Worm (Caenorhabditis elegans) whole organism, L1 larva: ENCODE measurements around the gene nifk-1.
A peak's percentile ranks its signal among the peaks of the same experiment; 100 is the strongest.

Source experiments
- C16A3.4 ChIP-seq: fragments of 150-350 bp; optimal IDR thresholded peaks from 2 replicates; lab custom pipeline; 2014; ENCODE audit warnings: missing biosample characterization, missing genetic modification characterization
- Y116A8C.19 ChIP-seq: sonication (generic microtip); optimal IDR thresholded peaks from 2 replicates; lab custom pipeline; 2016; ENCODE audit warnings: missing compliant biosample characterization, missing genetic modification characterization, borderline replicate concordance
- aha-1 ChIP-seq: fragments of 150-350 bp; optimal IDR thresholded peaks from 2 replicates; lab custom pipeline; 2014; ENCODE audit warnings: missing biosample characterization, missing genetic modification characterization
- aly-2 ChIP-seq: fragments of 150-350 bp; optimal IDR thresholded peaks from 2 replicates; lab custom pipeline; 2014; ENCODE audit warnings: missing biosample characterization, missing genetic modification characterization
- ama-1 ChIP-seq: fragments of 150-350 bp; optimal IDR thresholded peaks from 2 replicates; lab custom pipeline; 2014
- ceh-63 ChIP-seq: fragments of 200-800 bp; sonication (Bioruptor generic); optimal IDR thresholded peaks from 2 replicates; lab custom pipeline; 2018; ENCODE audit warnings: mild to moderate bottlenecking, missing genetic modification characterization, missing compliant biosample characterization
- ceh-8 ChIP-seq: fragments of 200-800 bp; sonication (Bioruptor generic); optimal IDR thresholded peaks from 2 replicates; lab custom pipeline; 2018; ENCODE audit warnings: mild to moderate bottlenecking, missing genetic modification characterization, moderate library complexity, missing compliant biosample characterization
- ceh-82 ChIP-seq, 3 experiments: fragments of 150-350 bp in 1 of 3; sonication (generic microtip) in 2 of 3; optimal IDR thresholded peaks; 2 replicates each; lab custom pipeline; 2014 to 2017; ENCODE audit warnings: missing biosample characterization in 3 of 3, missing genetic modification characterization in 3 of 3
- ceh-88 ChIP-seq: fragments of 200-800 bp; sonication (Bioruptor generic); IDR thresholded peaks from 2 replicates; pipeline ENCODE4 v1.3.6; 2022; ENCODE audit warnings: missing genetic modification characterization, missing compliant biosample characterization
- dpl-1 ChIP-seq, 3 experiments: fragments of 150-350 bp in 2 of 3; sonication (generic microtip) in 1 of 3; optimal IDR thresholded peaks; 2 replicates each; lab custom pipeline; 2014 to 2017; ENCODE audit warnings: missing biosample characterization in 3 of 3, missing genetic modification characterization in 3 of 3, missing genetic modification reagents in 3 of 3
- efl-1 ChIP-seq, 4 experiments: fragments of 150-350 bp; optimal IDR thresholded peaks in 3 of 4; peaks in 1 of 4; 1 replicate in 1 of 4; 2 replicates in 3 of 4; lab custom pipeline; 2014; ENCODE audit warnings: missing biosample characterization in 2 of 4, missing genetic modification characterization in 2 of 4, missing genetic modification reagents in 2 of 4
- efl-3 ChIP-seq: fragments of 200-800 bp; sonication (Bioruptor generic); optimal IDR thresholded peaks from 2 replicates; lab custom pipeline; 2018; ENCODE audit warnings: mild to moderate bottlenecking, missing genetic modification characterization, missing compliant biosample characterization
- egl-27 ChIP-seq, 2 experiments: fragments of 150-350 bp in 1 of 2; sonication (generic microtip); optimal IDR thresholded peaks; 3 replicates each; lab custom pipeline; 2017 to 2018; ENCODE audit warnings: missing biosample characterization in 2 of 2, missing genetic modification characterization in 2 of 2, missing genetic modification reagents in 2 of 2
- fkh-8 ChIP-seq: sonication (generic microtip); optimal IDR thresholded peaks from 2 replicates; lab custom pipeline; 2016; ENCODE audit warnings: mild to moderate bottlenecking, missing genetic modification characterization, missing compliant biosample characterization
- hlh-17 ChIP-seq: fragments of 200-800 bp; sonication (Bioruptor generic); optimal IDR thresholded peaks from 2 replicates; lab custom pipeline; 2018; ENCODE audit warnings: missing genetic modification characterization, mild to moderate bottlenecking, missing compliant biosample characterization, moderate library complexity, borderline replicate concordance
- hlh-4 ChIP-seq: sonication (generic microtip); optimal IDR thresholded peaks from 2 replicates; lab custom pipeline; 2016; ENCODE audit warnings: mild to moderate bottlenecking, missing genetic modification characterization, missing compliant biosample characterization
- irx-1 ChIP-seq: sonication (generic microtip); optimal IDR thresholded peaks from 2 replicates; lab custom pipeline; 2016; ENCODE audit warnings: missing genetic modification characterization, missing compliant biosample characterization
- jun-1 ChIP-seq: fragments of 150-350 bp; optimal IDR thresholded peaks from 2 replicates; lab custom pipeline; 2014; ENCODE audit warnings: missing biosample characterization, missing genetic modification reagents, missing genetic modification characterization
- lin-14 ChIP-seq: fragments of 200-800 bp; sonication (Bioruptor generic); optimal IDR thresholded peaks from 2 replicates; lab custom pipeline; 2018; ENCODE audit warnings: mild to moderate bottlenecking, missing genetic modification characterization, moderate library complexity, missing compliant biosample characterization
- lin-35 ChIP-seq, 2 experiments: fragments of 150-350 bp; optimal IDR thresholded peaks; 2 replicates each; lab custom pipeline; 2014; ENCODE audit warnings: missing biosample characterization in 2 of 2, missing genetic modification characterization in 2 of 2, missing genetic modification reagents in 2 of 2
- lin-39 ChIP-seq: fragments of 150-350 bp; optimal IDR thresholded peaks from 2 replicates; lab custom pipeline; 2014; ENCODE audit warnings: missing biosample characterization, missing genetic modification reagents, missing genetic modification characterization
- lir-3 ChIP-seq: sonication (generic microtip); optimal IDR thresholded peaks from 2 replicates; lab custom pipeline; 2016; ENCODE audit warnings: mild to moderate bottlenecking, missing genetic modification characterization, moderate library complexity, missing compliant biosample characterization; ENCODE audit not compliant: poor library complexity
- lsy-2 ChIP-seq, 2 experiments: fragments of 150-350 bp; optimal IDR thresholded peaks; 2 replicates each; lab custom pipeline; 2014; ENCODE audit warnings: missing biosample characterization in 2 of 2, missing genetic modification characterization in 2 of 2
- mdl-1 ChIP-seq, 2 experiments: fragments of 150-350 bp; optimal IDR thresholded peaks; 2 replicates each; lab custom pipeline; 2014 to 2017; ENCODE audit warnings: missing biosample characterization in 2 of 2, missing genetic modification characterization in 2 of 2, inconsistent platforms in 1 of 2
- mep-1 ChIP-seq: fragments of 150-350 bp; optimal IDR thresholded peaks from 2 replicates; lab custom pipeline; 2014; ENCODE audit warnings: missing biosample characterization, missing genetic modification characterization
- nhr-12 ChIP-seq: sonication (generic microtip); optimal IDR thresholded peaks from 2 replicates; lab custom pipeline; 2017; ENCODE audit warnings: missing biosample characterization, missing genetic modification characterization
- nhr-47 ChIP-seq: sonication (generic microtip); optimal IDR thresholded peaks from 2 replicates; lab custom pipeline; 2016; ENCODE audit warnings: mild to moderate bottlenecking, missing genetic modification characterization, moderate library complexity, missing compliant biosample characterization
- nhr-85 ChIP-seq: sonication (generic microtip); peaks from one replicate; lab custom pipeline; 2016; ENCODE audit warnings: missing genetic modification characterization, inconsistent platforms, missing compliant biosample characterization
- nhr-90 ChIP-seq: sonication (generic microtip); optimal IDR thresholded peaks from 2 replicates; lab custom pipeline; 2016; ENCODE audit warnings: mild to moderate bottlenecking, missing genetic modification characterization, missing compliant biosample characterization; ENCODE audit not compliant: poor library complexity
- pag-3 ChIP-seq: sonication (generic microtip); optimal IDR thresholded peaks from 2 replicates; lab custom pipeline; 2017; ENCODE audit warnings: missing genetic modification characterization, mild to moderate bottlenecking, missing compliant biosample characterization, antibody characterized with exemption, borderline replicate concordance; ENCODE audit not compliant: insufficient read depth
- rnt-1 ChIP-seq: sonication (generic microtip); optimal IDR thresholded peaks from 2 replicates; lab custom pipeline; 2016; ENCODE audit warnings: mild to moderate bottlenecking, missing genetic modification characterization, moderate library complexity, missing compliant biosample characterization
- swsn-7 ChIP-seq: sonication (generic microtip); optimal IDR thresholded peaks from 2 replicates; lab custom pipeline; 2016; ENCODE audit warnings: missing genetic modification characterization, missing compliant biosample characterization
- tbx-2 ChIP-seq: sonication (generic microtip); optimal IDR thresholded peaks from 2 replicates; lab custom pipeline; 2016; ENCODE audit warnings: missing genetic modification characterization, missing compliant biosample characterization
- unc-62 ChIP-seq: fragments of 150-350 bp; optimal IDR thresholded peaks from 2 replicates; lab custom pipeline; 2014; ENCODE audit warnings: missing biosample characterization, missing genetic modification reagents, missing genetic modification characterization
- unc-98 ChIP-seq: fragments of 200-800 bp; sonication (Bioruptor generic); IDR thresholded peaks from 2 replicates; pipeline ENCODE4 v1.3.6; 2022; ENCODE audit warnings: missing genetic modification characterization, missing compliant biosample characterization
- vab-15 ChIP-seq: sonication (generic microtip); optimal IDR thresholded peaks from 2 replicates; lab custom pipeline; 2017; ENCODE audit warnings: missing genotype, mild to moderate bottlenecking, missing genetic modification characterization, missing compliant biosample characterization
- ztf-11 ChIP-seq, 2 experiments: sonication (generic microtip); optimal IDR thresholded peaks; 2 replicates each; lab custom pipeline; 2016 to 2017; ENCODE audit warnings: missing genetic modification characterization in 2 of 2, missing biosample characterization in 1 of 2, missing compliant biosample characterization in 1 of 2

The nifk-1 gene

ce11 chrIII:4666753-4667400 is 26.2 kb downstream of the nifk-1 start (continued):
- no peak for TF ChIP-seq Y116A8C.19 (tag; lab: Kevin White, UChicago)
- no peak for TF ChIP-seq irx-1
- TF ChIP-seq rnt-1 (tag; lab: Kevin White, UChicago): peak; percentile 29
- TF ChIP-seq mep-1 (tag; lab: Kevin White, UChicago): peak; percentile 66
- no peak for TF ChIP-seq C16A3.4 (tag; lab: Kevin White, UChicago)
- peak in 1 of 2 experiments; percentile 25 for TF ChIP-seq ztf-11 (tag; optimal IDR thresholded peaks at IDR 0.05; lab: Kevin White, UChicago)
- TF ChIP-seq hlh-4: no peak
- TF ChIP-seq lir-3 (tag; lab: Kevin White, UChicago): no peak
- TF ChIP-seq ceh-82 (tag; optimal IDR thresholded peaks at IDR 0.05; lab: Kevin White, UChicago): peak in 2 of 3 experiments; percentile 22 to 63
- TF ChIP-seq nhr-12 (tag; lab: Kevin White, UChicago): no peak
- TF ChIP-seq tbx-2 (tag; lab: Kevin White, UChicago): peak; percentile 18
- TF ChIP-seq unc-98 (GFP tag; lab: Robert Waterston, UW): no peak
- TF ChIP-seq jun-1 (tag; lab: Kevin White, UChicago): no peak
- peak in 2 of 3 experiments; percentile 3 to 24 for TF ChIP-seq dpl-1 (GFP tag; optimal IDR thresholded peaks at IDR 0.05; lab: Kevin White, UChicago)
- TF ChIP-seq ceh-63: no peak
- no peak for TF ChIP-seq efl-3
- peak; percentile 36 to 37 for TF ChIP-seq efl-1 (optimal IDR thresholded peaks at IDR 0.05; lab: Kevin White, UChicago)
- peak; percentile 21 to 95 for TF ChIP-seq efl-1 (GFP tag; optimal IDR thresholded peaks at IDR 0.05 in 1 of 2; lab: Kevin White, UChicago)
- TF ChIP-seq ceh-88 (GFP tag; lab: Robert Waterston, UW): no peak
- TF ChIP-seq pag-3 (tag; lab: Kevin White, UChicago): no peak
- peak; percentile 43 for TF ChIP-seq fkh-8 (tag; lab: Kevin White, UChicago)
- peak; percentile 25 to 50 for TF ChIP-seq lin-35 (GFP tag; optimal IDR thresholded peaks at IDR 0.05; lab: Kevin White, UChicago)
- TF ChIP-seq egl-27 (tag; optimal IDR thresholded peaks at IDR 0.05; lab: Kevin White, UChicago): no peak
- no peak for TF ChIP-seq aha-1 (tag; lab: Kevin White, UChicago)
- TF ChIP-seq swsn-7 (tag; lab: Kevin White, UChicago): peak; percentile 46
- TF ChIP-seq vab-15 (tag; lab: Kevin White, UChicago): no peak
- peak in 1 of 2 experiments; percentile 32 for TF ChIP-seq mdl-1 (tag; optimal IDR thresholded peaks at IDR 0.05; lab: Kevin White, UChicago)
- peak; percentile 89 for TF ChIP-seq nhr-85 (tag; lab: Kevin White, UChicago)
- no peak for TF ChIP-seq hlh-17
- TF ChIP-seq lin-39 (tag; lab: Kevin White, UChicago): no peak
- TF ChIP-seq ceh-8 (GFP tag; lab: Kevin White, UChicago): no peak

ce11 chrIII:4665272-4665671 is 27.8 kb downstream of the nifk-1 start, which contains the start of gene T23F11.4:
Gene T23F11.4 (minus strand): TSS chrIII:4665372.
- TF ChIP-seq nhr-90 (tag; lab: Kevin White, UChicago): no peak

- no peak for TF ChIP-seq unc-62 (GFP tag; lab: Kevin White, UChicago)
- no peak for TF ChIP-seq swsn-7 (tag; lab: Kevin White, UChicago)
- no peak for TF ChIP-seq lin-39 (tag; lab: Kevin White, UChicago)
Observed at ce11 chrIII:4659426-4659825, 33.7 kb downstream of the nifk-1 start.

ce11 chrIII:4658384-4658844 is 34.7 kb downstream of the nifk-1 start, which contains the start of gene cdka-1:
Gene cdka-1 (plus strand): TSS chrIII:4658794.
- TF ChIP-seq lsy-2 (tag; optimal IDR thresholded peaks at IDR 0.05; lab: Kevin White, UChicago): peak in 1 of 2 experiments; percentile 11
- TF ChIP-seq ama-1: no peak
- TF ChIP-seq lin-14 (GFP tag; lab: Kevin White, UChicago): peak; percentile 65
- no peak for TF ChIP-seq aly-2 (tag; lab: Kevin White, UChicago)
- no peak for TF ChIP-seq nhr-47 (tag; lab: Kevin White, UChicago)
- no peak for TF ChIP-seq mep-1 (tag; lab: Kevin White, UChicago)
- TF ChIP-seq fkh-8 (tag; lab: Kevin White, UChicago): no peak
- TF ChIP-seq jun-1 (tag; lab: Kevin White, UChicago): no peak
- no peak for TF ChIP-seq rnt-1 (tag; lab: Kevin White, UChicago)
- no peak for TF ChIP-seq efl-3
- TF ChIP-seq ceh-8 (GFP tag; lab: Kevin White, UChicago): no peak
